Fruit fly (Drosophila melanogaster): ENCODE measurements around the gene CG10958.

Gene CG10958

dm6 chrX:8092075-8092682 is 39.9 kb upstream of the CG10958 start (continued):
- TF ChIP-seq gcm (GFP tag; optimal IDR thresholded peaks at IDR 0.05): peak; percentile 93
- TF ChIP-seq CG17328 (GFP tag; IDR thresholded peaks at IDR 0.05): peak; percentile 81
- peak; percentile 83 for TF ChIP-seq CG6654 (GFP tag; optimal IDR thresholded peaks at IDR 0.05)
- no peak for TF ChIP-seq Dip2 (GFP tag; IDR thresholded peaks at IDR 0.05)
- TF ChIP-seq tgo (GFP tag; IDR thresholded peaks at IDR 0.05): peak; percentile 95
- peak; percentile 84 for TF ChIP-seq cato (GFP tag; optimal IDR thresholded peaks at IDR 0.05; ENCODE audit: borderline replicate concordance)
- no peak for TF ChIP-seq hkb (optimal IDR thresholded peaks at IDR 0.05)
- TF ChIP-seq hkb (GFP tag; IDR thresholded peaks at IDR 0.05): peak; percentile 95
- TF ChIP-seq CG12769 (tag; optimal IDR thresholded peaks at IDR 0.05): peak; percentile 81
- TF ChIP-seq CG8359 (GFP tag; optimal IDR thresholded peaks at IDR 0.05; ENCODE audit: borderline replicate concordance): peak; percentile 87
- TF ChIP-seq CG11695 (GFP tag; IDR thresholded peaks at IDR 0.05): peak; percentile 94
- TF ChIP-seq bigmax (GFP tag; optimal IDR thresholded peaks at IDR 0.05): no peak
- TF ChIP-seq lmd (GFP tag; IDR thresholded peaks at IDR 0.05): peak; percentile 95
- peak; percentile 37 for TF ChIP-seq CG3995 (GFP tag; optimal IDR thresholded peaks at IDR 0.05)
- TF ChIP-seq CG18599 (GFP tag; optimal IDR thresholded peaks at IDR 0.05): peak; percentile 97
- TF ChIP-seq CG7839 (tag; optimal IDR thresholded peaks at IDR 0.05): peak; percentile 97
- TF ChIP-seq CG15696 (tag; optimal IDR thresholded peaks at IDR 0.05): peak; percentile 81
- TF ChIP-seq Dip3 (GFP tag; optimal IDR thresholded peaks at IDR 0.05): peak; percentile 69
- peak; percentile 34 for TF ChIP-seq yki (optimal IDR thresholded peaks at IDR 0.05)
- peak; percentile 68 for TF ChIP-seq CG6175 (GFP tag; IDR thresholded peaks at IDR 0.05)
- TF ChIP-seq sima (GFP tag; optimal IDR thresholded peaks at IDR 0.05): no peak
- TF ChIP-seq sr (GFP tag; IDR thresholded peaks at IDR 0.05): 0 out of 3 replicates have a peak, but pooled peaks have one; percentile 27
- TF ChIP-seq shn (GFP tag; optimal IDR thresholded peaks at IDR 0.05): peak; percentile 54
- TF ChIP-seq jing (GFP tag; optimal IDR thresholded peaks at IDR 0.05): peak; percentile 88
- TF ChIP-seq CG12659 (GFP tag; optimal IDR thresholded peaks at IDR 0.05): peak; percentile 98
- TF ChIP-seq CG4424 (GFP tag; optimal IDR thresholded peaks at IDR 0.05): peak; percentile 96
- TF ChIP-seq Myb (GFP tag; optimal IDR thresholded peaks at IDR 0.05): peak; percentile 28
- TF ChIP-seq ac (GFP tag; optimal IDR thresholded peaks at IDR 0.05): peak; percentile 45
- TF ChIP-seq da (GFP tag; optimal IDR thresholded peaks at IDR 0.05): peak; percentile 33
- TF ChIP-seq sim (GFP tag; IDR thresholded peaks at IDR 0.05): peak; percentile 55; the same call in 1 of the 2 replicates
- peak; percentile 6 for TF ChIP-seq btn (GFP tag; optimal IDR thresholded peaks at IDR 0.05)
- peak; percentile 90 for TF ChIP-seq salm (tag; optimal IDR thresholded peaks at IDR 0.05)
- peak; percentile 81 for TF ChIP-seq CG2202 (tag; optimal IDR thresholded peaks at IDR 0.05)
- TF ChIP-seq CG15601 (tag; optimal IDR thresholded peaks at IDR 0.05): peak; percentile 95
- TF ChIP-seq ham (GFP tag; IDR thresholded peaks at IDR 0.05): 0 out of 2 replicates have a peak, but pooled peaks have one; percentile 56
- peak; percentile 97 for TF ChIP-seq Meics (GFP tag; optimal IDR thresholded peaks at IDR 0.05)
- peak; percentile 88 for TF ChIP-seq Taf1 (GFP tag; IDR thresholded peaks at IDR 0.05)
- peak; percentile 67 for TF ChIP-seq gcm2 (GFP tag; optimal IDR thresholded peaks at IDR 0.05)
- TF ChIP-seq CG31388 (GFP tag; optimal IDR thresholded peaks at IDR 0.05): peak; percentile 78
- peak; percentile 89 to 96 for TF ChIP-seq bsh (GFP tag; optimal IDR thresholded peaks at IDR 0.05)
- TF ChIP-seq Dek (tag; optimal IDR thresholded peaks at IDR 0.05): peak; percentile 94
- peak; percentile 84 for TF ChIP-seq CG8290 (GFP tag; optimal IDR thresholded peaks at IDR 0.05)
- TF ChIP-seq CG8290 (tag; optimal IDR thresholded peaks at IDR 0.05): peak; percentile 44 to 77
- TF ChIP-seq ken (GFP tag; IDR thresholded peaks at IDR 0.05): peak; percentile 82
- TF ChIP-seq tx (GFP tag; optimal IDR thresholded peaks at IDR 0.05): peak; percentile 57
- TF ChIP-seq Stat92E (GFP tag; optimal IDR thresholded peaks at IDR 0.05): peak in 1 of 3 experiments; percentile 90
- TF ChIP-seq pb (GFP tag; optimal IDR thresholded peaks at IDR 0.05): peak; percentile 61
- TF ChIP-seq vvl (GFP tag; IDR thresholded peaks at IDR 0.05): peak; percentile 91
- peak; percentile 82 for TF ChIP-seq chn (GFP tag; optimal IDR thresholded peaks at IDR 0.05)
- TF ChIP-seq pho (GFP tag; optimal IDR thresholded peaks at IDR 0.05): peak; percentile 80
- peak; percentile 71 for TF ChIP-seq CG16863 (GFP tag; optimal IDR thresholded peaks at IDR 0.05)

Data from whole organism, embryonic.